Fruit fly (Drosophila melanogaster): ENCODE results near the gene Spn.
A peak's percentile ranks its signal among the peaks of the same experiment; 100 is the strongest.

The Spn gene

dm6 chr3L:2584119-2584805, 30.2 kb upstream of the Spn start (continued):
- TF ChIP-seq CG10366 (GFP tag; IDR thresholded peaks at IDR 0.05) = peak; percentile 62
- peak; percentile 70 for TF ChIP-seq kni (GFP tag; optimal IDR thresholded peaks at IDR 0.05)
- peak; percentile 59 for TF ChIP-seq CG8089 (GFP tag; optimal IDR thresholded peaks at IDR 0.05)
- TF ChIP-seq ken (GFP tag; IDR thresholded peaks at IDR 0.05) = 0 out of 3 replicates have a peak, but pooled peaks have one; percentile 3
- TF ChIP-seq TFAM (GFP tag; optimal IDR thresholded peaks at IDR 0.05) = peak; percentile 20
- TF ChIP-seq peb (GFP tag; IDR thresholded peaks at IDR 0.05) = no peak
- peak; percentile 61 for TF ChIP-seq tx (GFP tag; optimal IDR thresholded peaks at IDR 0.05)
- TF ChIP-seq CG31365 (tag; optimal IDR thresholded peaks at IDR 0.05) = peak; percentile 39
- peak; percentile 82 for TF ChIP-seq CG12219 (GFP tag; optimal IDR thresholded peaks at IDR 0.05)
- TF ChIP-seq sim (GFP tag; IDR thresholded peaks at IDR 0.05) = peak; percentile 13; the same call in 1 of the 2 replicates
- TF ChIP-seq ssp (GFP tag; IDR thresholded peaks at IDR 0.05) = peak; percentile 34; the same call in 1 of the 2 replicates
- TF ChIP-seq unpg (GFP tag; optimal IDR thresholded peaks at IDR 0.05) = peak; percentile 76
- peak; percentile 79 for TF ChIP-seq CG11723 (GFP tag; optimal IDR thresholded peaks at IDR 0.05)
- TF ChIP-seq trh (GFP tag; optimal IDR thresholded peaks at IDR 0.05) = no peak
- TF ChIP-seq Mrtf (GFP tag; IDR thresholded peaks at IDR 0.05) = peak; percentile 46
- peak; percentile 77 for TF ChIP-seq cg (GFP tag; optimal IDR thresholded peaks at IDR 0.05)
- peak; percentile 72 for TF ChIP-seq Abd-B (GFP tag; optimal IDR thresholded peaks at IDR 0.05)
- TF ChIP-seq ap (GFP tag; IDR thresholded peaks at IDR 0.05) = peak; percentile 45
- peak; percentile 93 for TF ChIP-seq CG18262 (tag; optimal IDR thresholded peaks at IDR 0.05)
- TF ChIP-seq CG11456 (GFP tag; IDR thresholded peaks at IDR 0.05) = 0 out of 3 replicates have a peak, but pooled peaks have one; percentile 50
- TF ChIP-seq CG15601 (tag; optimal IDR thresholded peaks at IDR 0.05) = peak; percentile 83
- peak; percentile 47 for TF ChIP-seq D19B (GFP tag; optimal IDR thresholded peaks at IDR 0.05)
- peak; percentile 40; the same call in 1 of the 2 replicates for TF ChIP-seq CG14667 (GFP tag; IDR thresholded peaks at IDR 0.05)
- peak; percentile 61 for TF ChIP-seq CG10274 (GFP tag; optimal IDR thresholded peaks at IDR 0.05)
- TF ChIP-seq Sry-β (GFP tag; optimal IDR thresholded peaks at IDR 0.05) = peak; percentile 35
- peak; percentile 47 for TF ChIP-seq sob (GFP tag; IDR thresholded peaks at IDR 0.05)
- TF ChIP-seq CG18476 (GFP tag; optimal IDR thresholded peaks at IDR 0.05) = peak; percentile 75
- TF ChIP-seq CG16863 (GFP tag; optimal IDR thresholded peaks at IDR 0.05) = peak; percentile 68
- peak; percentile 9; the same call in 1 of the 2 replicates for TF ChIP-seq CG43689 (GFP tag; IDR thresholded peaks at IDR 0.05)
- TF ChIP-seq CG31441 (GFP tag; IDR thresholded peaks at IDR 0.05) = peak; percentile 87
- peak; percentile 90 for TF ChIP-seq Oli (tag; optimal IDR thresholded peaks at IDR 0.05)
- TF ChIP-seq CG12071 (GFP tag; optimal IDR thresholded peaks at IDR 0.05) = peak; percentile 62
- TF ChIP-seq Eip74EF (GFP tag; optimal IDR thresholded peaks at IDR 0.05) = peak in 1 of 2 experiments; percentile 84
- TF ChIP-seq gsb (GFP tag; IDR thresholded peaks at IDR 0.05) = no peak; the same call in none of the 2 replicates
- no peak for TF ChIP-seq CG14860 (GFP tag; IDR thresholded peaks at IDR 0.05; ENCODE audit: partially characterized antibody)
- peak; percentile 14; the same call in 1 of the 2 replicates for TF ChIP-seq ttk (GFP tag; IDR thresholded peaks at IDR 0.05)
- TF ChIP-seq CG8359 (GFP tag; optimal IDR thresholded peaks at IDR 0.05; ENCODE audit: borderline replicate concordance) = peak; percentile 78
- peak; percentile 81 for TF ChIP-seq row (GFP tag; IDR thresholded peaks at IDR 0.05)
- no peak for TF ChIP-seq luna (GFP tag; optimal IDR thresholded peaks at IDR 0.05)
- TF ChIP-seq mam (GFP tag; optimal IDR thresholded peaks at IDR 0.05) = peak; percentile 70
- TF ChIP-seq hb (GFP tag; IDR thresholded peaks at IDR 0.05; ENCODE audit: partially characterized antibody) = no peak
- TF ChIP-seq ac (GFP tag; optimal IDR thresholded peaks at IDR 0.05) = peak; percentile 38
- TF ChIP-seq zfh2 (GFP tag; optimal IDR thresholded peaks at IDR 0.05) = peak; percentile 34
- peak; percentile 66 for TF ChIP-seq CG9609 (GFP tag; optimal IDR thresholded peaks at IDR 0.05)
- no peak for TF ChIP-seq usp (GFP tag; optimal IDR thresholded peaks at IDR 0.05)
- peak; percentile 49 for TF ChIP-seq HmgZ (tag; optimal IDR thresholded peaks at IDR 0.05)
- TF ChIP-seq Max (GFP tag; optimal IDR thresholded peaks at IDR 0.05) = peak; percentile 69
- TF ChIP-seq CG5180 (GFP tag; optimal IDR thresholded peaks at IDR 0.05) = peak; percentile 80
- no peak for TF ChIP-seq CG10959 (GFP tag; IDR thresholded peaks at IDR 0.05)
